Worm (Caenorhabditis elegans): Measurements from ENCODE around the gene ZK1010.2.
A peak's percentile ranks its signal among the peaks of the same experiment; 100 is the strongest.

- TF ChIP-seq tra-1 (GFP tag; IDR thresholded peaks at IDR 0.05) (no peak), F37D6.2 (tag; optimal IDR thresholded peaks at IDR 0.05) (peak; percentile 30), ama-1 (optimal IDR thresholded peaks at IDR 0.05) (peak; percentile 53)
Observed at ce11 chrIII:12931786-12932427, 45.8 kb downstream of the ZK1010.2 start, which contains the start of gene rbm-7.

Data from whole organism, L4 larva.